Worm (Caenorhabditis elegans): ENCODE data around the gene F09C12.8.
A peak's percentile ranks its signal among the peaks of the same experiment; 100 is the strongest.

Gene F09C12.8

ce11 chrII:5091640-5092243 is 20.4 kb upstream of the F09C12.8 start, which contains the start of gene pld-1:
Gene pld-1, minus strand, starts transcription at chrII:5091690.
- no peak for TF ChIP-seq pha-4 (tag; optimal IDR thresholded peaks at IDR 0.05)

ce11 chrII:5092362-5093281 is 19.6 kb upstream of the F09C12.8 start, which contains the start of gene C04G6.2:
Gene C04G6.2, plus strand, starts transcription at chrII:5093231.
- TF ChIP-seq sem-2 (GFP tag; optimal IDR thresholded peaks at IDR 0.05) = no peak
- TF ChIP-seq lin-13 (tag; optimal IDR thresholded peaks at IDR 0.05) = no peak
- TF ChIP-seq flh-1 (GFP tag; optimal IDR thresholded peaks at IDR 0.05) = no peak
- TF ChIP-seq snpc-4 (tag; optimal IDR thresholded peaks at IDR 0.05) = no peak
- TF ChIP-seq elt-3 (tag; optimal IDR thresholded peaks at IDR 0.05) = no peak
- TF ChIP-seq mls-2 (tag; optimal IDR thresholded peaks at IDR 0.05) = peak; percentile 43
- TF ChIP-seq lin-32 (GFP tag; optimal IDR thresholded peaks at IDR 0.05) = no peak
- no peak for TF ChIP-seq elt-1 (tag; optimal IDR thresholded peaks at IDR 0.05; ENCODE audit: borderline replicate concordance, insufficient read depth)
- no peak for TF ChIP-seq ceh-43 (GFP tag; optimal IDR thresholded peaks at IDR 0.05)
- peak; percentile 49 for TF ChIP-seq ces-1 (GFP tag; optimal IDR thresholded peaks at IDR 0.05)
- TF ChIP-seq nhr-12 (tag; optimal IDR thresholded peaks at IDR 0.05) = no peak
- TF ChIP-seq zip-8 (tag; optimal IDR thresholded peaks at IDR 0.05) = no peak
- no peak for TF ChIP-seq nhr-28 (tag; optimal IDR thresholded peaks at IDR 0.05)
- no peak for TF ChIP-seq lsy-2 (tag; optimal IDR thresholded peaks at IDR 0.05)
- TF ChIP-seq M03D4.4 (tag; optimal IDR thresholded peaks at IDR 0.05) = peak; percentile 16
- no peak for TF ChIP-seq ztf-11 (tag; optimal IDR thresholded peaks at IDR 0.05)
- TF ChIP-seq nhr-237 (tag; optimal IDR thresholded peaks at IDR 0.05) = peak; percentile 69
- TF ChIP-seq cnd-1 (tag; optimal IDR thresholded peaks at IDR 0.05) = no peak
- TF ChIP-seq ham-2 (GFP tag; optimal IDR thresholded peaks at IDR 0.05) = peak; percentile 76
- TF ChIP-seq sptf-1 (tag; optimal IDR thresholded peaks at IDR 0.05) = peak; percentile 14
- peak; percentile 45 for TF ChIP-seq mep-1 (tag; optimal IDR thresholded peaks at IDR 0.05)
- no peak for TF ChIP-seq mab-5 (tag; optimal IDR thresholded peaks at IDR 0.05)
- TF ChIP-seq ceh-39 (tag; optimal IDR thresholded peaks at IDR 0.05) = no peak
- no peak for TF ChIP-seq unc-39 (tag; optimal IDR thresholded peaks at IDR 0.05)
- no peak for TF ChIP-seq unc-62 (GFP tag; optimal IDR thresholded peaks at IDR 0.05)
- peak; percentile 96 for TF ChIP-seq pha-4 (tag; optimal IDR thresholded peaks at IDR 0.05)
- peak; percentile 26 for TF ChIP-seq unc-120 (tag; optimal IDR thresholded peaks at IDR 0.05; ENCODE audit: poor library complexity, severe bottlenecking)

- TF ChIP-seq unc-39 (tag; optimal IDR thresholded peaks at IDR 0.05) = no peak
- TF ChIP-seq zip-8 (tag; optimal IDR thresholded peaks at IDR 0.05) = no peak
- no peak for TF ChIP-seq pha-4 (tag; optimal IDR thresholded peaks at IDR 0.05)
- TF ChIP-seq ces-1 (GFP tag; optimal IDR thresholded peaks at IDR 0.05) = no peak
- no peak for TF ChIP-seq drap-1 (GFP tag; optimal IDR thresholded peaks at IDR 0.05)
- TF ChIP-seq ztf-11 (tag; optimal IDR thresholded peaks at IDR 0.05) = no peak
- no peak for TF ChIP-seq bed-3 (GFP tag; optimal IDR thresholded peaks at IDR 0.05)
- no peak for TF ChIP-seq lin-32 (GFP tag; optimal IDR thresholded peaks at IDR 0.05)
- no peak for TF ChIP-seq lin-13 (tag; optimal IDR thresholded peaks at IDR 0.05)
- no peak for TF ChIP-seq ceh-39 (tag; optimal IDR thresholded peaks at IDR 0.05)
- no peak for TF ChIP-seq nhr-2 (tag; optimal IDR thresholded peaks at IDR 0.05)
- no peak for TF ChIP-seq snpc-4 (tag; optimal IDR thresholded peaks at IDR 0.05)
- TF ChIP-seq mab-5 (tag; optimal IDR thresholded peaks at IDR 0.05) = no peak
- no peak for TF ChIP-seq unc-120 (tag; optimal IDR thresholded peaks at IDR 0.05; ENCODE audit: poor library complexity, severe bottlenecking)
- no peak for TF ChIP-seq ceh-83 (GFP tag; optimal IDR thresholded peaks at IDR 0.05)
- TF ChIP-seq mep-1 (tag; optimal IDR thresholded peaks at IDR 0.05) = no peak
- TF ChIP-seq ham-2 (GFP tag; optimal IDR thresholded peaks at IDR 0.05) = no peak
- no peak for TF ChIP-seq cnd-1 (tag; optimal IDR thresholded peaks at IDR 0.05)
- TF ChIP-seq sptf-1 (tag; optimal IDR thresholded peaks at IDR 0.05) = no peak
- no peak for TF ChIP-seq nhr-12 (tag; optimal IDR thresholded peaks at IDR 0.05)
These were observed 18.2 kb upstream of the F09C12.8 start, which contains the start of gene C04G6.13 for ce11 chrII:5093945-5094344. Gene C04G6.13, plus strand, starts transcription at chrII:5094245.

- no peak for TF ChIP-seq nhr-76 (tag; optimal IDR thresholded peaks at IDR 0.05)
- no peak for TF ChIP-seq unc-120 (tag; optimal IDR thresholded peaks at IDR 0.05; ENCODE audit: poor library complexity, severe bottlenecking)
- TF ChIP-seq ceh-83 (GFP tag; optimal IDR thresholded peaks at IDR 0.05) = no peak
- no peak for TF ChIP-seq ces-1 (GFP tag; optimal IDR thresholded peaks at IDR 0.05)
- no peak for TF ChIP-seq lin-32 (GFP tag; optimal IDR thresholded peaks at IDR 0.05)
- TF ChIP-seq snpc-4 (tag; optimal IDR thresholded peaks at IDR 0.05) = no peak
- TF ChIP-seq mep-1 (tag; optimal IDR thresholded peaks at IDR 0.05) = no peak
- no peak for TF ChIP-seq ceh-43 (GFP tag; optimal IDR thresholded peaks at IDR 0.05)
These were observed 13.1 kb upstream of the F09C12.8 start for ce11 chrII:5099034-5099433.
